Fruit fly (Drosophila melanogaster): Measurements from ENCODE around the gene Eip93F.

Eip93F gene

dm6 chr3R:21992909-21993308 is 44.0 kb downstream of the Eip93F start (continued):
- TF ChIP-seq CG3919 (GFP tag; optimal IDR thresholded peaks at IDR 0.05) (peak; percentile 64), CG16779 (tag; optimal IDR thresholded peaks at IDR 0.05) (no peak), salr (GFP tag; optimal IDR thresholded peaks at IDR 0.05) (peak; percentile 34 to 46), pdm3 (GFP tag; optimal IDR thresholded peaks at IDR 0.05) (peak; percentile 75), fkh (GFP tag; optimal IDR thresholded peaks at IDR 0.05) (no peak), Sox15 (GFP tag; optimal IDR thresholded peaks at IDR 0.05) (peak; percentile 36), Hr38 (GFP tag; optimal IDR thresholded peaks at IDR 0.05) (no peak), fd85E (GFP tag; optimal IDR thresholded peaks at IDR 0.05) (no peak)

dm6 chr3R:21998877-21999276 is 50.0 kb downstream of the Eip93F start:
- TF ChIP-seq esn (GFP tag; optimal IDR thresholded peaks at IDR 0.05) (peak; percentile 8), dsx (GFP tag; optimal IDR thresholded peaks at IDR 0.05; ENCODE audit: poor library complexity, severe bottlenecking) (peak; percentile 24), CG3032 (tag; optimal IDR thresholded peaks at IDR 0.05) (peak; percentile 15), CG10669 (GFP tag; optimal IDR thresholded peaks at IDR 0.05) (peak; percentile 2), topi (GFP tag; optimal IDR thresholded peaks at IDR 0.05) (peak; percentile 3), CG10631 (GFP tag; optimal IDR thresholded peaks at IDR 0.05) (peak; percentile 13), CG15336 (GFP tag; IDR thresholded peaks at IDR 0.05) (no peak), salr (GFP tag; optimal IDR thresholded peaks at IDR 0.05) (no peak), Smox (GFP tag; optimal IDR thresholded peaks at IDR 0.05) (peak; percentile 2), Eip78C (GFP tag) (peak; percentile 72), Hr39 (GFP tag; optimal IDR thresholded peaks at IDR 0.05) (peak; percentile 1), Ets96B (tag; optimal IDR thresholded peaks at IDR 0.05) (peak; percentile 15), achi (GFP tag; optimal IDR thresholded peaks at IDR 0.05) (no peak), svp (GFP tag) (peak; percentile 53)

dm6 chr3R:21999641-22000040 is 50.7 kb downstream of the Eip93F start:
- TF ChIP-seq esn (GFP tag; optimal IDR thresholded peaks at IDR 0.05), result peak; percentile 11
- TF ChIP-seq CG8119 (GFP tag; IDR thresholded peaks at IDR 0.05), result no peak
- no peak for TF ChIP-seq fkh (GFP tag; optimal IDR thresholded peaks at IDR 0.05)
- no peak for TF ChIP-seq CG8632 (GFP tag; optimal IDR thresholded peaks at IDR 0.05)
- no peak for TF ChIP-seq vri (GFP tag; optimal IDR thresholded peaks at IDR 0.05)
- TF ChIP-seq eg (GFP tag; IDR thresholded peaks at IDR 0.05), result no peak
- TF ChIP-seq Hr39 (GFP tag; optimal IDR thresholded peaks at IDR 0.05), result no peak
- TF ChIP-seq CG6792 (GFP tag; optimal IDR thresholded peaks at IDR 0.05), result no peak
- TF ChIP-seq svp (GFP tag), result peak; percentile 55
- peak; percentile 13 for TF ChIP-seq topi (GFP tag; optimal IDR thresholded peaks at IDR 0.05)
- peak; percentile 32 for TF ChIP-seq Eip78C (GFP tag)

- TF ChIP-seq esn (GFP tag; optimal IDR thresholded peaks at IDR 0.05) (no peak), Eip93F (GFP tag; optimal IDR thresholded peaks at IDR 0.05) (peak; percentile 84), Blimp-1 (GFP tag; optimal IDR thresholded peaks at IDR 0.05) (no peak)
Observed at dm6 chr3R:22003508-22003907, 54.6 kb downstream of the Eip93F start.

dm6 chr3R:22014397-22014796 is 65.5 kb downstream of the Eip93F start, which contains the start of gene Theg:
Theg (plus strand) TSS chr3R:22014697.
- TF ChIP-seq OdsH (GFP tag; optimal IDR thresholded peaks at IDR 0.05) (no peak), vri (GFP tag; optimal IDR thresholded peaks at IDR 0.05) (no peak), Gug (GFP tag; IDR thresholded peaks at IDR 0.05) (no peak), Ets21C (GFP tag; optimal IDR thresholded peaks at IDR 0.05) (no peak), CG8632 (GFP tag; optimal IDR thresholded peaks at IDR 0.05) (no peak), CG31627 (GFP tag; optimal IDR thresholded peaks at IDR 0.05) (no peak), acj6 (GFP tag; optimal IDR thresholded peaks at IDR 0.05) (no peak), CG8119 (GFP tag; IDR thresholded peaks at IDR 0.05) (no peak), fd85E (GFP tag; optimal IDR thresholded peaks at IDR 0.05) (no peak), Hr38 (GFP tag; optimal IDR thresholded peaks at IDR 0.05) (no peak), eg (GFP tag; IDR thresholded peaks at IDR 0.05) (no peak), Eip78C (GFP tag) (no peak), Sox102F (GFP tag; optimal IDR thresholded peaks at IDR 0.05) (no peak), CG9139 (GFP tag; optimal IDR thresholded peaks at IDR 0.05) (no peak), Met (GFP tag; optimal IDR thresholded peaks at IDR 0.05) (no peak)

All from whole organism, prepupa.